Worm (Caenorhabditis elegans) whole organism, L4 larva: ENCODE data around the gene ser-4.

ENCODE experiments used
- F10B5.3 ChIP-seq: sonication (generic microtip); optimal IDR thresholded peaks from 2 replicates; lab custom pipeline; 2016; ENCODE audit warnings: mild to moderate bottlenecking, missing genetic modification characterization, missing compliant biosample characterization
- F26F4.8 ChIP-seq: fragments of 200-800 bp; sonication (Bioruptor generic); conservative IDR thresholded peaks from 2 replicates; pipeline ENCODE4 v1.3.6; 2022; ENCODE audit warnings: missing genetic modification characterization, missing compliant biosample characterization
- F44E2.7 ChIP-seq: fragments of 200-800 bp; sonication (Bioruptor generic); IDR thresholded peaks from 2 replicates; pipeline ENCODE4 v2.1.2; 2022; ENCODE audit warnings: missing genetic modification characterization, missing compliant biosample characterization
- F49E8.2 ChIP-seq: sonication (generic microtip); optimal IDR thresholded peaks from 2 replicates; lab custom pipeline; 2016; ENCODE audit warnings: missing compliant biosample characterization, mild to moderate bottlenecking, missing genetic modification characterization, borderline replicate concordance
- Y48G9A.11 ChIP-seq: fragments of 200-800 bp; sonication (Bioruptor generic); IDR thresholded peaks from 2 replicates; pipeline ENCODE4 v1.3.6; 2022; ENCODE audit warnings: missing genetic modification reagents, missing genetic modification characterization, missing compliant biosample characterization
- ZK546.5 ChIP-seq, 2 experiments: sonication (generic microtip); optimal IDR thresholded peaks; 2 replicates each; lab custom pipeline; 2017; ENCODE audit warnings: missing biosample characterization in 2 of 2, missing genetic modification characterization in 2 of 2
- aha-1 ChIP-seq: fragments of 150-350 bp; peaks from one replicate; lab custom pipeline; 2014; ENCODE audit warnings: missing biosample characterization, missing genetic modification characterization
- attf-4 ChIP-seq: sonication (generic microtip); optimal IDR thresholded peaks from 3 replicates; lab custom pipeline; 2017; ENCODE audit warnings: missing biosample characterization, missing genetic modification characterization
- ceh-20 ChIP-seq: fragments of 200-800 bp; sonication (Bioruptor generic); IDR thresholded peaks from 2 replicates; pipeline ENCODE4 v1.3.6; 2022; ENCODE audit warnings: missing genetic modification reagents, missing genetic modification characterization, missing compliant biosample characterization
- ceh-28 ChIP-seq: fragments of 150-350 bp; optimal IDR thresholded peaks from 2 replicates; lab custom pipeline; 2014; ENCODE audit warnings: missing biosample characterization, missing genetic modification reagents, missing genetic modification characterization
- ceh-32 ChIP-seq: sonication (generic microtip); optimal IDR thresholded peaks from 2 replicates; lab custom pipeline; 2016; ENCODE audit warnings: mild to moderate bottlenecking, missing genetic modification characterization, missing compliant biosample characterization; ENCODE audit not compliant: poor library complexity
- ces-1 ChIP-seq: fragments of 150-350 bp; sonication (generic microtip); optimal IDR thresholded peaks from 4 replicates; lab custom pipeline; 2014; ENCODE audit warnings: missing biosample characterization, missing genetic modification reagents, missing genetic modification characterization
- daf-16 ChIP-seq, 3 experiments: sonication (generic microtip); optimal IDR thresholded peaks; 2 replicates each; lab custom pipeline; 2016 to 2017; ENCODE audit warnings: missing genetic modification characterization in 3 of 3, missing genetic modification reagents in 3 of 3, mild to moderate bottlenecking in 2 of 3, missing compliant biosample characterization in 2 of 3, missing biosample characterization in 1 of 3, moderate library complexity in 1 of 3
- dmd-6 ChIP-seq: fragments of 200-800 bp; sonication (Bioruptor generic); IDR thresholded peaks from 2 replicates; pipeline ENCODE4 v1.3.6; 2022; ENCODE audit warnings: missing genetic modification reagents, missing genetic modification characterization, missing compliant biosample characterization
- dmd-9 ChIP-seq: fragments of 200-800 bp; sonication (Bioruptor generic); IDR thresholded peaks from 2 replicates; pipeline ENCODE4 v1.3.6; 2022; ENCODE audit warnings: missing genetic modification reagents, missing genetic modification characterization, missing compliant biosample characterization
- dve-1 ChIP-seq: sonication (generic microtip); optimal IDR thresholded peaks from 2 replicates; lab custom pipeline; 2017; ENCODE audit warnings: antibody characterized with exemption, mild to moderate bottlenecking, missing genetic modification characterization, missing compliant biosample characterization; ENCODE audit not compliant: insufficient read depth
- hif-1 ChIP-seq, 2 experiments: sonication (generic microtip); optimal IDR thresholded peaks; 2 replicates each; lab custom pipeline; 2016 to 2017; ENCODE audit warnings: missing compliant biosample characterization in 2 of 2, missing genetic modification characterization in 2 of 2, missing genetic modification reagents in 2 of 2, missing genotype in 2 of 2, mild to moderate bottlenecking in 1 of 2
- hlh-11 ChIP-seq: fragments of 200-800 bp; sonication (Bioruptor generic); optimal IDR thresholded peaks from 2 replicates; lab custom pipeline; 2018; ENCODE audit warnings: mild to moderate bottlenecking, missing genetic modification characterization, missing compliant biosample characterization
- hlh-30 ChIP-seq: sonication (generic microtip); optimal IDR thresholded peaks from 2 replicates; lab custom pipeline; 2017; ENCODE audit warnings: antibody characterized with exemption, mild to moderate bottlenecking, missing genetic modification characterization, missing compliant biosample characterization; ENCODE audit not compliant: insufficient read depth
- lim-7 ChIP-seq: fragments of 200-800 bp; sonication (Bioruptor generic); IDR thresholded peaks from 2 replicates; pipeline ENCODE4 v1.3.6; 2022; ENCODE audit warnings: missing genetic modification characterization, missing compliant biosample characterization
- lin-38 ChIP-seq: fragments of 200-800 bp; sonication (Bioruptor generic); IDR thresholded peaks from 2 replicates; pipeline ENCODE4 v1.3.6; 2022; ENCODE audit warnings: missing genetic modification reagents, missing genetic modification characterization, missing compliant biosample characterization
- lin-39 ChIP-seq: fragments of 150-350 bp; optimal IDR thresholded peaks from 2 replicates; lab custom pipeline; 2014; ENCODE audit warnings: missing biosample characterization, missing genetic modification reagents, missing genetic modification characterization
- madf-9 ChIP-seq: fragments of 200-800 bp; sonication (Bioruptor generic); conservative IDR thresholded peaks from 2 replicates; pipeline ENCODE4 v1.3.6; 2022; ENCODE audit warnings: missing genetic modification reagents, missing genetic modification characterization, missing compliant biosample characterization
- mdl-1 ChIP-seq, 2 experiments: fragments of 150-350 bp in 1 of 2; sonication (generic microtip) in 1 of 2; optimal IDR thresholded peaks; 2 replicates each; lab custom pipeline; 2014 to 2017; ENCODE audit warnings: missing biosample characterization in 2 of 2, missing genetic modification characterization in 2 of 2
- mep-1 ChIP-seq: fragments of 150-350 bp; sonication (generic microtip); optimal IDR thresholded peaks from 3 replicates; lab custom pipeline; 2014; ENCODE audit warnings: missing biosample characterization, missing genetic modification characterization
- mxl-3 ChIP-seq: fragments of 200-800 bp; sonication (Bioruptor generic); optimal IDR thresholded peaks from 2 replicates; lab custom pipeline; 2018; ENCODE audit warnings: mild to moderate bottlenecking, missing genetic modification characterization, missing compliant biosample characterization
- nhr-10 ChIP-seq: fragments of 150-350 bp; optimal IDR thresholded peaks from 2 replicates; lab custom pipeline; 2014; ENCODE audit warnings: missing biosample characterization, missing genetic modification characterization
- nhr-102 ChIP-seq: sonication (generic microtip); optimal IDR thresholded peaks from 2 replicates; lab custom pipeline; 2016; ENCODE audit warnings: mild to moderate bottlenecking, missing genetic modification characterization, moderate library complexity, missing compliant biosample characterization
- nhr-11 ChIP-seq: fragments of 150-350 bp; optimal IDR thresholded peaks from 2 replicates; lab custom pipeline; 2014; ENCODE audit warnings: missing biosample characterization, missing genetic modification characterization
- nhr-25 ChIP-seq: sonication (generic microtip); optimal IDR thresholded peaks from 2 replicates; lab custom pipeline; 2017; ENCODE audit warnings: missing genetic modification characterization, mild to moderate bottlenecking, missing compliant biosample characterization, antibody characterized with exemption, moderate library complexity, borderline replicate concordance; ENCODE audit not compliant: insufficient read depth
- nhr-28 ChIP-seq: fragments of 150-350 bp; optimal IDR thresholded peaks from 2 replicates; lab custom pipeline; 2014; ENCODE audit warnings: missing biosample characterization, missing genetic modification characterization
- nhr-6 ChIP-seq: fragments of 150-350 bp; optimal IDR thresholded peaks from 2 replicates; lab custom pipeline; 2014; ENCODE audit warnings: missing biosample characterization, missing genetic modification characterization
- nhr-77 ChIP-seq: fragments of 150-350 bp; optimal IDR thresholded peaks from 2 replicates; lab custom pipeline; 2014; ENCODE audit warnings: missing biosample characterization, missing genetic modification characterization
- pha-4 ChIP-seq, 2 experiments: fragments of 150-350 bp in 1 of 2; fragments of 200-800 bp in 1 of 2; sonication (Bioruptor generic) in 1 of 2; IDR thresholded peaks in 1 of 2; optimal IDR thresholded peaks in 1 of 2; 2 replicates each; pipeline versions ENCODE4 v1.3.6 to Lab custom; 2014 to 2022; ENCODE audit warnings: missing genetic modification characterization in 2 of 2, missing genetic modification reagents in 2 of 2, missing biosample characterization in 1 of 2, missing compliant biosample characterization in 1 of 2
- php-3 ChIP-seq: fragments of 200-800 bp; sonication (Bioruptor generic); IDR thresholded peaks from 2 replicates; pipeline ENCODE4 v1.3.6; 2022; ENCODE audit warnings: missing genetic modification reagents, missing genetic modification characterization, missing compliant biosample characterization
- saeg-2 ChIP-seq: fragments of 200-800 bp; sonication (Bioruptor generic); IDR thresholded peaks from 2 replicates; pipeline ENCODE4 v1.3.6; 2022; ENCODE audit warnings: missing genetic modification reagents, missing genetic modification characterization, missing compliant biosample characterization
- set-16 ChIP-seq: fragments of 200-800 bp; sonication (Bioruptor generic); IDR thresholded peaks from 2 replicates; pipeline ENCODE4 v1.3.6; 2022; ENCODE audit warnings: missing genetic modification reagents, missing genetic modification characterization, missing compliant biosample characterization
- snpc-1.2 ChIP-seq: fragments of 200-800 bp; sonication (Bioruptor generic); IDR thresholded peaks from 2 replicates; pipeline ENCODE4 v1.3.6; 2022; ENCODE audit warnings: missing genetic modification reagents, missing genetic modification characterization, missing compliant biosample characterization
- snpc-4 ChIP-seq: fragments of 150-350 bp; optimal IDR thresholded peaks from 2 replicates; lab custom pipeline; 2014; ENCODE audit warnings: missing biosample characterization, missing genetic modification characterization
- unc-130 ChIP-seq: sonication (generic microtip); optimal IDR thresholded peaks from 2 replicates; lab custom pipeline; 2016; ENCODE audit warnings: missing genetic modification reagents, missing genetic modification characterization, missing compliant biosample characterization
- unc-39 ChIP-seq: sonication (generic microtip); optimal IDR thresholded peaks from 2 replicates; lab custom pipeline; 2017; ENCODE audit warnings: missing biosample characterization, missing genetic modification characterization
- vab-7 ChIP-seq: fragments of 200-800 bp; sonication (Bioruptor generic); IDR thresholded peaks from 2 replicates; pipeline ENCODE4 v1.3.6; 2022; ENCODE audit warnings: missing genetic modification reagents, missing genetic modification characterization, missing compliant biosample characterization
- zfp-2 ChIP-seq: sonication (generic microtip); optimal IDR thresholded peaks from 2 replicates; lab custom pipeline; 2016; ENCODE audit warnings: mild to moderate bottlenecking, missing genetic modification characterization, missing compliant biosample characterization
- zfp-3 ChIP-seq: fragments of 200-800 bp; sonication (Bioruptor generic); conservative IDR thresholded peaks from 2 replicates; pipeline ENCODE4 v1.3.6; 2022; ENCODE audit warnings: missing genetic modification reagents, missing genetic modification characterization, missing compliant biosample characterization
- zip-11 ChIP-seq: fragments of 200-800 bp; sonication (Bioruptor generic); IDR thresholded peaks from 2 replicates; pipeline ENCODE4 v1.3.6; 2022; ENCODE audit warnings: missing genetic modification characterization, missing compliant biosample characterization
- ztf-7 ChIP-seq: fragments of 150-350 bp; optimal IDR thresholded peaks from 2 replicates; lab custom pipeline; 2014; ENCODE audit warnings: missing biosample characterization, missing genetic modification characterization

ser-4 gene

DNA sequence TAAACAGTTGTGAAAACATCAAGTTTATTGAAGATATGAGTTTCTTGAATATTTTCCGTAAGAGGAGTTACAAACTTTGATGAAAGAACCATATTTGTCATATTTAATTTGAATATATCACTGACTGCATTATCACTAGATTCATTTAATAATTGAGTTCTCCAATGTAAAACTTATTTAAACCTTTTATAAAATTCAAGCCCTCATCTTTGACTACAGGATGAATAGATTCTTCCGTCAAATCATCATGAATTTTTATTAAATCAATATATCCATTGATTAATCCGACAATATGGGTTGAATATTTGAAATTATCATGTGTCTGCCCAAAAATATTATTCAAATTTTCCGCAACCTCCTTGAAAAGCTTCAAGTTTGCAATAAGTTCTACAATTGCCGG lies 44.9 kb downstream of the ser-4 start, which contains the start of gene Y22D7AR.7:
Gene Y22D7AR.7, minus strand, starts transcription at position 101 of the 400 bp plus-strand sequence.
- no peak for TF ChIP-seq snpc-4
- no peak for TF ChIP-seq nhr-28 (tag; lab: Kevin White, UChicago)
- no peak for TF ChIP-seq dve-1 (tag; lab: Kevin White, UChicago)
- no peak for TF ChIP-seq zip-11
- TF ChIP-seq saeg-2 (GFP tag; lab: Robert Waterston, UW) = no peak
- TF ChIP-seq F10B5.3 = no peak
- TF ChIP-seq pha-4 (GFP tag; IDR thresholded peaks at IDR 0.05; lab: Robert Waterston, UW) = no peak
- TF ChIP-seq pha-4 (tag; optimal IDR thresholded peaks at IDR 0.05; lab: Kevin White, UChicago) = no peak
- TF ChIP-seq attf-4 (tag; lab: Kevin White, UChicago) = no peak
- TF ChIP-seq Y48G9A.11 (GFP tag; lab: Robert Waterston, UW) = no peak
- TF ChIP-seq lin-38 (GFP tag; lab: Robert Waterston, UW) = no peak
- no peak for TF ChIP-seq nhr-102 (tag; lab: Kevin White, UChicago)
- TF ChIP-seq zfp-3 (GFP tag; lab: Robert Waterston, UW) = no peak
- TF ChIP-seq php-3 (GFP tag; lab: Robert Waterston, UW) = no peak
- TF ChIP-seq ces-1 = no peak
- TF ChIP-seq zfp-2 (tag; lab: Kevin White, UChicago) = no peak
- no peak for TF ChIP-seq nhr-10 (tag; lab: Kevin White, UChicago)

DNA sequence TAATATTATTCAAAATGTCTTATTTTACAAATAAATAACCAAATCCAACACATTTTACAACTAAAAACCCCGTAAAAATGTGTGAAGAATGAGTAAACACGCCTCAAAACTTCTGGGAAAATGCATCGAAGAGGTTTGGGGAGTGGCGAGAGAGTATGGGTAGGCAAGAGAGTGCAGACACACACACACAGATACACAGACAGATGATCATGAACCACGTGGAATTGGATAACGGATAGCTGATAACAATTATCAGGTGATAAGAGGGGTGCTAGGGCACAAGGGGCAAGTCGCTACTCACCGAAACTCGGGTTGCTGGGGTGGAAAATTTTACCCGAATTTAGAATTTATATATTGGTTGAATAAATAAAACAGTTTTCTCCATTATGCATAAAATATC lies 50.6 kb downstream of the ser-4 start:
- TF ChIP-seq mep-1 (tag; lab: Kevin White, UChicago) (no peak), mdl-1 (tag; optimal IDR thresholded peaks at IDR 0.05; lab: Kevin White, UChicago) (peak; percentile 61 to 86), hlh-30 (tag; lab: Kevin White, UChicago) (peak; percentile 94), dmd-6 (GFP tag; lab: Robert Waterston, UW) (peak; percentile 49; the same call in 1 of the 2 replicates), nhr-28 (tag; lab: Kevin White, UChicago) (peak; percentile 62), daf-16 (GFP tag; optimal IDR thresholded peaks at IDR 0.05; lab: Kevin White, UChicago) (peak in 1 of 2 experiments; percentile 21), daf-16 (tag; optimal IDR thresholded peaks at IDR 0.05; lab: Kevin White, UChicago) (no peak), unc-130 (GFP tag; lab: Kevin White, UChicago) (no peak), hlh-11 (tag; lab: Kevin White, UChicago) (peak; percentile 79), lin-39 (tag; lab: Kevin White, UChicago) (no peak), mxl-3 (GFP tag; lab: Kevin White, UChicago) (peak; percentile 95), dmd-9 (GFP tag; lab: Robert Waterston, UW) (no peak), unc-39 (tag; lab: Kevin White, UChicago) (no peak), aha-1 (tag; lab: Kevin White, UChicago) (peak; percentile 5), nhr-6 (no peak), nhr-11 (tag; lab: Kevin White, UChicago) (peak; percentile 64), F44E2.7 (GFP tag; lab: Robert Waterston, UW) (no peak)

DNA sequence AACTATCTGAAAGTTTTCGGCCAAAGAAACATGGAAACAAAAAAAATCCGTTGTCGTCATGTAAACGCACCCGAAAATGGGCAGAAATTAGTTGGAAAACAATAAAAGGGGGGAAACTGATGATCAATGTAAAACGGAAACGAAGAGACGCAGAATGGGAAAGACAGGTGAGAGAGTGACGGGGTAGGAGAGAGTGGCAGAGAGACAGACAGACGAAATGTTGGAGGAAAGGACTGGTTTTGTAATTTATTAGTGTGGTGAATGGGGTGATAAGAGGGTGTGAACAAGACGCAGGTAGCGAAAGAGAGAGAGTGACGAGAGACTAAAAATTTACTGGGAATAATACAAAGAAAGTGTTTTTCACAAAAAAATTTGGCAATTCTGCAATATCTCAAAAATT lies 51.9 kb downstream of the ser-4 start:
- TF ChIP-seq nhr-25 (tag; lab: Kevin White, UChicago) = no peak
- peak; percentile 68 for TF ChIP-seq nhr-6
- TF ChIP-seq snpc-1.2 (GFP tag; lab: Robert Waterston, UW) = no peak
- 0 out of 2 replicates have a peak, but pooled peaks have one; percentile 44 for TF ChIP-seq zfp-3 (GFP tag; lab: Robert Waterston, UW)
- TF ChIP-seq ztf-7 (tag; lab: Kevin White, UChicago) = no peak
- peak; percentile 81 for TF ChIP-seq mep-1 (tag; lab: Kevin White, UChicago)
- TF ChIP-seq lin-39 (tag; lab: Kevin White, UChicago) = no peak
- TF ChIP-seq ceh-20 (GFP tag; lab: Robert Waterston, UW) = peak; percentile 97
- 0 out of 2 replicates have a peak, but pooled peaks have one; percentile 21 for TF ChIP-seq set-16 (GFP tag; lab: Robert Waterston, UW)
- no peak for TF ChIP-seq F26F4.8 (GFP tag; lab: Robert Waterston, UW)
- TF ChIP-seq ZK546.5 (tag; optimal IDR thresholded peaks at IDR 0.05; lab: Kevin White, UChicago) = no peak
- TF ChIP-seq hif-1 (tag; optimal IDR thresholded peaks at IDR 0.05; lab: Kevin White, UChicago) = no peak
- no peak for TF ChIP-seq madf-9
- TF ChIP-seq lim-7 (GFP tag; lab: Robert Waterston, UW) = no peak
- no peak for TF ChIP-seq ceh-32 (tag; lab: Kevin White, UChicago)
- TF ChIP-seq vab-7 = no peak
- TF ChIP-seq mdl-1 (tag; optimal IDR thresholded peaks at IDR 0.05; lab: Kevin White, UChicago) = peak in 1 of 2 experiments; percentile 80
- peak; percentile 84 for TF ChIP-seq nhr-77 (tag; lab: Kevin White, UChicago)
- no peak for TF ChIP-seq ceh-28 (tag; lab: Kevin White, UChicago)
- TF ChIP-seq F49E8.2 (tag; lab: Kevin White, UChicago) = no peak
